Worm (Caenorhabditis elegans): ENCODE data around the gene twnk-1.

DNA sequence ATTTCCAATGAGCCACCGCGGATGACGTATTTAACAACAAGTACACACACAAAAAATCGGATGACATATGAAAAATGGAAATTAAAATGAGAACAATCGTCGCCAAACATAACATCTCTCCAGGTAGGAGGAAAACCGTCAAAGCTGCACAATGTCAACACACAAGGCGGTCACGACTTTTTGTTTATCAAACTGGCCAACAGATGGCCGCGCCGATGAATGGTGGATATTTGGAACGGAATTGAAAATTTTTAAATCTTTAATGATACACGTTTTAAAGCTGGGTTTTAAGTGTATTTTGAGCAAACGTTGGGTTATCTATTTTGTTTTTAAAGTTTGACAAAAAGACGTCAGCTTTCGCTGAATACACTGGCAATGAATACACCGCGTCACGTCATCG is 9.7 kb upstream of the twnk-1 start:
- TF ChIP-seq tbx-11 (GFP tag; IDR thresholded peaks at IDR 0.05) (no peak), aly-1 (tag; optimal IDR thresholded peaks at IDR 0.05) (no peak), tbx-37 (GFP tag; conservative IDR thresholded peaks at IDR 0.05) (no peak), ama-1 (optimal IDR thresholded peaks at IDR 0.05) (no peak), ceh-36 (tag; optimal IDR thresholded peaks at IDR 0.05) (no peak), tra-4 (tag; optimal IDR thresholded peaks at IDR 0.05) (no peak), flt-1 (GFP tag; IDR thresholded peaks at IDR 0.05) (no peak), F13C5.2 (tag; optimal IDR thresholded peaks at IDR 0.05) (no peak), ceh-13 (GFP tag; optimal IDR thresholded peaks at IDR 0.05) (no peak), hmg-4 (GFP tag; optimal IDR thresholded peaks at IDR 0.05) (no peak)

All from whole organism, early embryonic.